Fruit fly (Drosophila melanogaster) Kc167 (cell line): ENCODE data around the gene GatA.

Experiments
- Sin3A ChIP-seq: fragments of >200 bp; optimal IDR thresholded peaks from 2 replicates; lab custom pipeline; 2018; ENCODE audit warnings: missing external identifiers
- psq ChIP-seq: fragments of >200 bp; optimal IDR thresholded peaks from 2 replicates; lab custom pipeline; 2017; ENCODE audit warnings: missing external identifiers

dm6 chr3R:19023862-19024261 is 4.8 kb downstream of the GatA start, which contains the start of the genes CG6005 and CG14286:
- TF ChIP-seq psq, result no peak
- TF ChIP-seq Sin3A (lab: Kevin White, UChicago), result no peak
